Worm (Caenorhabditis elegans): ENCODE results near the gene immp-2.
"Not testable (repeated sequence)": the region's sequence is repeated elsewhere in the genome, so short reads cannot be mapped to it uniquely, and the experiment has no call there.

The immp-2 gene

DNA sequence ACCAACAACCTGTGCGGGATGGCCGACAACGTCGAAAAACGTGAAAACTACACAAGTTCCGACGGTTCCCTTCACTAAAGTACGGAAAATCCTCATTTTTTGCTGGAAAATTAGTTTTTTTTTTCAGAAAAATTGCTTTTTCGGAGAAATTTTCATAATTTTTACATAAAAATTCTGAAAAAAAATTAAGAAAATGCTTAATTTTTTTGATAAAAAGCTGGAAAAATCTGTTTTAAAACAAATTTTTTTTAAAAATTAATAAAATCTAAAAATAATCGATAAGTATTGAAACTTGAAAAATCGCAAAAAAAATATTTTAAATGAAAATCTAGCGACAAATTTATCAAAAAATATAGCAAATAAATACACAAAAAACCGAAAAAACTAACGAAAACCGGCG lies at the start of gene immp-2:
TSS of gene immp-2 (minus strand) at position 101 of the 400 bp plus-strand sequence.
- TF ChIP-seq unc-62 (GFP tag; optimal IDR thresholded peaks at IDR 0.05): no peak

DNA sequence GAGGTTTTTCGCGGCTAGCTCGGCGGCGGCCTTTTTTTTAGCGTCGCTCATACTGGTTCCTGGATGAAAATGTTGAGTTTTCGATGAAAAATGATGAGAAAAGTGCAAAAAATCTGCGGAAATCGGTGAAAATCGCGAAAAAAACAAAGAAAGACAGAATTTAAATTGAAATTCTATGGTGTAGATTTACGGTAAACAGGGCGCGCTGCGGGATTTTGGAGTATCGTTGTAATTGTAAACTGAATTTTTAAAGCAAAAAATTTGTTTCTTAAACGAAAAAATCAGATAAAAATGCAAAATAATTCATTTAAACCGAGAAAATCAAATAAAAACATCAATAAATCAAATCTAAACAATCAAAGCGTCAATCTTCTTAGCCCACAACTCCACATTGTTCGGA lies 49.1 kb upstream of the immp-2 start, which contains the start of gene dcap-1:
TSS of gene dcap-1 (minus strand) at position 59 of the 400 bp plus-strand sequence.
- no peak for TF ChIP-seq unc-62 (GFP tag; optimal IDR thresholded peaks at IDR 0.05)

DNA sequence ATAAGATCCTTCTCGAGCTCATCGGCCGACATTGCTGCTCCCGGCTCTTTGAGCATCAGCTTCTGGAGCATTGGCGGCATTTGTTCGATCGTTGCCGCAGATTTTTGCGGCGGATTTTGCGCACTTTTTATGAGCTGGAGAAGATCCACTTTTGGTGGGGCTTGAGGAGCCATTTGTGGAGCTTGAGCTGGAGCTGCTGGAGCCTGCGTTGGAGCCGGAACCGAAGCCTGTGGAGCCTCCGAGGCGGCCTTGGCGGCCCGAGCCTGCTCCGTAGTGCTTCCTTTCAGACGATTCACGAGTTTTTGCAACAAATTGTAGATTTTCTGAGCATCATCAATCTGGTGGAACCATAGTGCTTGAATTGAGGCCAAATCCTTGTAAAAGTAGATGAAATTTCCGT lies 48.3 kb upstream of the immp-2 start:
- no peak for TF ChIP-seq unc-62 (GFP tag; optimal IDR thresholded peaks at IDR 0.05)

DNA sequence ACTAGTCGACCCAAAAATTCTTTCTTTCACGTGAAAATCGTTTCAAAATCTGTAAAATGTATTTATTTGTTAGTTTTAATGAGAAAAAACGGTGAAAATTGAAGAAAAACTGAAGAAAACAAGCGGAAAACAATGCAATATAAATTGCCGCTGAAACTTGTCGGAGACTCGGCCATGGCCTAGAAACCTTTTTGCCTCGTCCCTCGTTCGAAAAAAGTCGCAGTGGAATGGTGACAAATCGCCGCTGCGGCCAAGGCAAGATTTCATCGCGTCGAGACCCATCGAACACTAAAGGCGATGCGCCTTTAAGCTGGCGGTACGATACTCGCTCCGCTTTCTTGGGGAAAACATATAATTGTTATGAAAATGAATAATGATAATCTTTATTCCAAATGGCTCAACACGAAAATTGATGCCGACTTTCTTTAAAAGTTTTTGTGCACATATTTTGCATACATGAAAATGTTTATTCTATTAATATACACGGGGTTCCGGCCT lies 46.0 kb upstream of the immp-2 start, which contains the start of gene Y55F3AM.21:
TSS of gene Y55F3AM.21 (minus strand) at position 51 of the 498 bp plus-strand sequence.
- not testable (repeated sequence) for TF ChIP-seq unc-62 (GFP tag; optimal IDR thresholded peaks at IDR 0.05)

DNA sequence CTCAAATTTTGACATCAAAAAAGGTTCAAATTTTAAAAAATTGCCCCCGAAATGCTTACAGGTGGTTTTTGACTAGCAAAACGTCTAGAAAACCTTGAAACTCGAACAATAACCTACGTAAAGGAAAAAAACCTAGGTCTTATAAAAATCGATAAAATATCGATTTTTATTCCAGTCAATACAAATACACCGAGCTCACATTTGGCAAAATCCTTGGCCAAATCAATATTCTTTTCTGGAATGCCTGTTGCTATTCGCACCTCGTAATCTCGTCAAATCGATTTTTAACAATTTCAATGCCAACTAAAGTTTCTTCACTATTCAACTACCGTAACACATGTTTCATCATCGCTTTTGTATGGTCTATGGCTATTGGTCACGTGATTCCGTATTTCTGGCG lies 41.3 kb upstream of the immp-2 start:
- TF ChIP-seq unc-62 (GFP tag; optimal IDR thresholded peaks at IDR 0.05): no peak

DNA sequence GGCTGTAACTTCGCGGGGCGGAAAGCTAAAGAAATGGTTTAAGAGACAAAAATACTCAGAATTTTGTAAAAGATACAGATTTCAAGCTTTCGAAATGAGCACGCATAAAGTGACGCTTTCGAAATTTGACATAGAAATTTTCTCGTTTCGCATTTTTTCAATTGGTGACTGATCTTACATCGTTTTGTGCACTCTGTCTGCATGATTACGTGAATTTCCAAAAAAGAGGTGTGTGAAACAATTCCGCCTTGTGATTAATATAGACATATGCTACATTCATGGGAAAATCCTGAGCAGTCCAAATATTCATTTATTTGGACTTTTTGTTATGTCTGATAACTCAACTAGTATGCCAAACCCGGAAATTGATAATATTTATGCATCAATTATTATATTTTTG lies 40.0 kb upstream of the immp-2 start, which contains the start of gene srx-12:
TSS of gene srx-12 (plus strand) at position 301 of the 400 bp plus-strand sequence.
- no peak for TF ChIP-seq unc-62 (GFP tag; optimal IDR thresholded peaks at IDR 0.05)

DNA sequence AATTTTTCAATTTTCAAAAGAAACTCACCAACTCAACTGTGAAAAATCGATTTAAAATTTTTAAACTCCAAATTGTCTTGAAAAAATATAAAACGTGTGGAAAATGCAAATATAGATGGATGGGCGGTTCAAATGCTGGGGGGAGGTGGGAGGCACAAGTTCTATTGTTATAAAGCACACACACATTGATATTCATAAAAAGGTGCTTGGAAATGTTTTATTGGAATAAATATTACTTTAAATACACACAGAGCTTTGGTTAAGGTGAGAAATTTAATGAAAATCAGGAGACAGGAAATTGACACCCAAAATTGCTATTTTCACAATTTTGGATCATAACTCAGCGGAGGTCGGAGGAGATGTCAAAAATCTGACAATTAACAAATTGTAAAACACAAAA lies 38.6 kb upstream of the immp-2 start, which contains the start of gene Y55F3AM.11:
TSS of gene Y55F3AM.11 (minus strand) at position 101 of the 400 bp plus-strand sequence.
- no peak for TF ChIP-seq unc-62 (GFP tag; optimal IDR thresholded peaks at IDR 0.05)

DNA sequence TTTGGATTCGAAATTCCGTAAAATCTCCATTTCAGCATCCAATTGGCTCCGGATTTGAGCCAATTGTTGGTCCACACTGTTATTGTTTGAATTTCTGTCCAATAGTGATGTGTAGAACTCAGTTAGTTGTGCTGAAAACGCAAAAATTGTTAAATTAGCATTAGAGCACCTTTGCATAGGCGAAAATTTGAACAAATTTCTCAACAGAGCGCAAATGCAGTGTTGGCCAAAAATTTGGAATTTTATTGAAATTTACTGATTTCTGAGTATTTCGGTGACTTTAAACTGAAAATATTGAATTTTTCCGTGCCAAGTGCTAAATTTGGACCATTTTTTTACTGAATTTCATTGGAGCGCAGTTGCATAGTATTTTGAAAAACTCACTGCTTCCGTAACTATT lies 34.9 kb upstream of the immp-2 start:
- no peak for TF ChIP-seq unc-62 (GFP tag; optimal IDR thresholded peaks at IDR 0.05)

DNA sequence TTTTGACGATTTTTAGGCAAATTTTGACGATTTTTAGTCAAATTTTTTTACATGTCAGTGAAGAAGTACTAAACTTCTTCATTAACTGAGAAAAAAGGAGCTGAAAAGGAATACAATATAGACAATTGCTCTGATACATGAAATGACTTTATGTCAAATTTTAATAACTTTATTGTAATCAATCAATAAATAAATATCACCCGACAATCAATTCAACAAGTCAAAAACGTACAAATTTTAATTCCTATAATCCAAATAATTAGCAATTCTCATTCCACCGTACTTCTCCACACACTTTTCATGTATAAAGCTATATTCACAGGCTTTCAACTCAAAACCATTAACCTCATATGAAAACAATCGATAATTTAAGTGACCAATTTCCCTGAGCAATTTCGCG lies 32.9 kb upstream of the immp-2 start:
- no peak for TF ChIP-seq unc-62 (GFP tag; optimal IDR thresholded peaks at IDR 0.05)

DNA sequence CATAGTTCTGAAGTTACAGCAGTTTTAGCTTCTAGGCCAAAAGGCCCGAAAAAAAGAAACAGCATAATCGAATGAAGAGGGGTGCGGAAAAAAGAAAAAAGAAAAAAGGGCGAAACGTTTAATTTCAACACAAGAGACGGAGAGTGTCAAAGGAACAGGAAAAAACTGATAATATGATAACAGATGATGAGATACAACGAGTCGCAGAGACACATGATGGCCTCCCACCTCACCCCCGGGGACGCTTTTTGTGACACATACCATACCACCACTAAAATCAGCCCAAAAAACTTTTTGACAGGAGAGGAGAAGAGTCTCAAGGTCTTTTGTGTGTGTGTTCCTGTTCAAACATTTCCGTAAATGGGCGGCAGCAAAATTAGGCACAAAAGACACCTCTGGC lies 29.4 kb upstream of the immp-2 start:
- no peak for TF ChIP-seq unc-62 (GFP tag; optimal IDR thresholded peaks at IDR 0.05)

DNA sequence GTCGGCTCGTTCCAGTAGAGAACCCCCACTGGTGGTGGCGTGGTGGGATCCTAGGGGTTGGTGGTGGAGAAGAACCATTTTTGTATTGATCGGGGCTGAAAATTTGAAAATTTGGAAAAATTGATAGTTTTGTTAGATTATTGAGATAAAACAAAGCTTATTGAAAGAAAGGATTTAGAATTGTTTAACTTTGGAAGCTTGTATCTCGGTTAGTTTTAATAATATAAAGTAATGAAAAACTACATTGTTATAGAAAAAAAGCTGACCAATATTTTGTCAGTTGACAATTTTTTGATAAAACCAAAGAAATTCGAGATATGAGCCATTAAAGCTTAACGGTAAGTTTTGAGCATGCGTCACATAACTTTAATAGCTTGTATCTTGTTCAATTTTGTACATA lies 24.3 kb upstream of the immp-2 start, which contains the start of gene abhd-14:
TSS of gene abhd-14 (minus strand) at position 101 of the 400 bp plus-strand sequence.
- no peak for TF ChIP-seq unc-62 (GFP tag; optimal IDR thresholded peaks at IDR 0.05)

DNA sequence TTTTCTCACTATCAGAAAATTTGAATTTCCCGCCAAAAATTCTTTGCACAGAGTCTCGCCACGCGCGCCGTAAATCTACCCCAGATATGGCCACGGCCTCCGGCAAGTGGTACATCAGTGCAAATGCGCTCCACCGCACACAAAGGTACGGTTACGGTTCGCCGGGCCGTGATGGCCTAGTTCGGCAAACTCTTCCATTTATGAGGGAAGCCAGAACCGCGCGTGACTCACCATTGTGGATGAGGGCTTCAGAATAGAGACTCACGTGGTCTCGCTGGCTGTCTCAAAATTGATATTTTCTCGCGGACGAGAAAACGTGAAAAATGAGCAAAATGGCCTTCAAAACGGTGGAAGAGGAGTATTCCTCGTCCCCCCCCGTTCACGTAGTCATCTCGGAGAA lies 14.1 kb upstream of the immp-2 start:
- no peak for TF ChIP-seq unc-62 (GFP tag; optimal IDR thresholded peaks at IDR 0.05)

DNA sequence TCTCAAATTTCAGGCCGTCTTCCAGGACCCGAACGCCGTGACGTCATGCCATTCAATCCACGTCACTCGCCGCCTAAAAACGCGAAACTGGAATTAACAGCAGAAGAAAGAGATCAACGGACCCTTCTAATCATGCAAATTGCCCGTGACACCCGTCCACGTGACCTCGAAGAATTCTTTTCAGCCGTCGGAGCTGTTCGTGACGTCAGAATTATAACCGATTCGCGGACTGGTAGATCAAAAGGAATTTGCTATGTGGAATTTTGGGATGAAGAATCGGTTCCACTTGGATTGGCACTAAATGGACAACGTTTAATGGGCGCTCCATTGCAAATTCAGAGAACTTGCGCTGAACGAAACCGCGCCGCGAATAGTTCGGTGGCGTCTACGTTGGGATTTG lies 9.8 kb upstream of the immp-2 start:
- no peak for TF ChIP-seq unc-62 (GFP tag; optimal IDR thresholded peaks at IDR 0.05)

DNA sequence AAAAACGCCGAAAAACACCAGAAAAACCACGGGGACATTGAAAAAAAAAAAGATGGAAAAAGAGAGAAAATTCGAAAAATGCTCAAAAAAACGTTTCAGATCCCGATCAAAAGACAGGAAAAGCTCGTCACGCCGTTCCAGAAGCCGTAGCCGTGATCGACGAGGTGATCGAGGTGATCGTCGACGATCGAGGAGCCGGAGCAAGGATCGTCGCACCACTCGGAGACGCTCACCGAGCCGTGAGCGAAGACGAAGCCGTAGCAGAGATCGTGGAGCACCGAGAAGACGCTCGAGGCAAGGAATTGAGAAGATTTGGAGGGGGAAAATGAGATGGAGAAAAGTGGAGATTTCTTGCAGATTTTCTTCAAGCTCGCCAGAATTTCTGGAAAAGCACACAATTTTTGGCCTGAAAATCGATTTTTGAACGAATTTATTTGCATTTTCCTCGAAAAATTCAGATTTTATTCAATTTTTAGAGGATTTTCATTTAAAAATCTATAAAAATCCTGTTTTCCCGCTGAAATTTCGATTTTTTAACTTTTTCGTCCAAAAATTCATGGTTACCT lies 7.7 kb upstream of the immp-2 start:
- TF ChIP-seq unc-62 (GFP tag; optimal IDR thresholded peaks at IDR 0.05): no peak

DNA sequence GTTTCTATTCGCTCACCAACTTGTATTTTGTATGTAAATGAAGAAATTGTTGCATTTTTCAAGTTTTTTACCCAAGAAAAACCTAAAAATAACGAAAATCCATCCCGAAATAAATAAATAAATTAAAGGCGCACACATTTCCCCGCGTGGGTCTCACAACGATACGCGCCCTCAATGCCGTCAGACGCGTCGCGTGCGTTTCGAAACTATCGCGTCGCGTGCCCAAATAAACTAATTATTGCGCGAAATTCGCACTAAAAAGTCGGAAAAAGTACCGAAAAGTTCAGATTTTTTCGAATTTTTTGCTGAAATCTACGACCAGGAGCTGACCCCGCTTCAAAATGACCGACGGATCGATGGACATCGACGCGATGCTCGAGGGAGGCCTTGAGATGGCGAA lies 6.8 kb upstream of the immp-2 start, which contains the start of gene rbm-39:
TSS of gene rbm-39 (plus strand) at position 178 of the 400 bp plus-strand sequence.
- TF ChIP-seq unc-62 (GFP tag; optimal IDR thresholded peaks at IDR 0.05): no peak

DNA sequence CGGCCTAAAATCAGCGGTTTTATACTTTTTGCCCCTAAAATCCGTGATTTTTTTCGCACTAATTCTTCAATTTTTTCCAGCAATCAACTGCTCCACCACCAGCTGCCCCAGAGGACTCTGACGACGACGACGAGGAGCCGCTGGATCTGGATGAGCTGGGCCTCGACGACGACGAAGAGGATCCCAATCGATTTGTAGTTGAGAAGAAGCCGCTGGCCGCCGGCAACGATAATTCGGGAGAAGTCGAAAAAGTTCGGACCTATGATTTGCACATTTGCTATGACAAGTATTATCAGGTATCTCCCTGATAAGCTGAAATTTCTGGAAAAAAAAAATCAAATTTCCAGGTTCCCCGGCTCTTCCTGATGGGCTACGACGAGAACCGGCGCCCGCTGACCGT lies 6.1 kb upstream of the immp-2 start:
- no peak for TF ChIP-seq unc-62 (GFP tag; optimal IDR thresholded peaks at IDR 0.05)

DNA sequence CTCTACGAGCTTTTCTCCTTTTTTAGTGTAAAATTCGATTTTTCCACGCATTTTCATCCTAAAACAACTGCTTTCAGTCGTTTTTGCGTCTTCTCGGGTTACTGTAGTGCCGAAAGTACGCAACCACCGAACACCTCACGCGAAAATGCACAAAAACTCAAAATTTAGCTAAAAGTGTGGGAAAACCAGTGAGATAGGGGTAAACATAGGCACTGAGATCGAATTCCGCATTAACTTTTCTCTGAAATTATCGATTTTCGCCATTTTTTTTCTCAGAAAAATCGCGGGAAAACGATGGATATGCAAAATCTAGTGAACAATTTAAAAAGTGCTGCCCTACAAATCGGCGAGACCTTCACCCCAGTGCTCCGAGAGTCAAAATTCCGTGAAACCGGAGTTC lies 4.6 kb upstream of the immp-2 start, which contains the start of gene atg-3:
TSS of gene atg-3 (plus strand) at position 301 of the 400 bp plus-strand sequence.
- TF ChIP-seq unc-62 (GFP tag; optimal IDR thresholded peaks at IDR 0.05): no peak

Data from whole organism, dauer.